Worm (Caenorhabditis elegans) whole organism, late embryonic: Measurements from ENCODE around the gene slc-28.1.

ENCODE experiments used
- K02D7.2 ChIP-seq: sonication (generic microtip); optimal IDR thresholded peaks from 2 replicates; lab custom pipeline; 2017; ENCODE audit warnings: mild to moderate bottlenecking, missing genetic modification characterization, missing compliant biosample characterization
- ama-1 ChIP-seq: fragments of 150-350 bp; optimal IDR thresholded peaks from 2 replicates; lab custom pipeline; 2014
- ceh-34 ChIP-seq: sonication (generic microtip); optimal IDR thresholded peaks from 2 replicates; lab custom pipeline; 2016; ENCODE audit warnings: mild to moderate bottlenecking, missing genetic modification characterization, missing compliant biosample characterization
- elt-4 ChIP-seq: sonication (generic microtip); optimal IDR thresholded peaks from 2 replicates; lab custom pipeline; 2016; ENCODE audit warnings: missing genetic modification characterization, missing compliant biosample characterization
- fkh-10 ChIP-seq: fragments of 150-350 bp; optimal IDR thresholded peaks from 2 replicates; lab custom pipeline; 2014; ENCODE audit warnings: missing biosample characterization, missing genetic modification reagents, missing genetic modification characterization
- fkh-6 ChIP-seq: sonication (generic microtip); optimal IDR thresholded peaks from 2 replicates; lab custom pipeline; 2016; ENCODE audit warnings: missing genetic modification characterization, missing compliant biosample characterization
- nfya-1 ChIP-seq: sonication (generic microtip); optimal IDR thresholded peaks from 2 replicates; lab custom pipeline; 2017; ENCODE audit warnings: missing genetic modification characterization, mild to moderate bottlenecking, missing compliant biosample characterization, antibody characterized with exemption, moderate library complexity
- pha-4 ChIP-seq: fragments of 150-350 bp; optimal IDR thresholded peaks from 2 replicates; lab custom pipeline; 2018; ENCODE audit warnings: missing biosample characterization, missing genetic modification reagents, missing genetic modification characterization

DNA sequence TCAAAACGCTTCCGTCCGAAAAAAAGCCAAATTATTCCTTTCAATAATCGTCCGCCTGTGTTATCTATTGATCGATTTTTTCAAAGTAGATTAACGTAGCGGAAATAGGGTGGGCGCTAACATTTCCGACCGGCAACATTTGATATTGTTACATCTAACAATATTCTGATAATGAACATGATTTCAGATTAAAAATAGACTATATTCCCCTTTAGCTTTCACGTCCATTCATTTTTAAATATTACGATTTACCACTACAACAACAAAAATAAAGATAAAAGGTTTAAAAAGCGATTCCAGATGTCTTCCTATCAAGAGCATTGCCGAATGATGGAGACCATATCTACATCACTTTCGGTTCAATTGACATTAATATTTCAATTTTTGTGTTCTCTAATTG lies 37.5 kb upstream of the slc-28.1 start, which contains the start of gene srab-22:
- TF ChIP-seq fkh-6 (tag; lab: Kevin White, UChicago) (no peak), pha-4 (tag; lab: Kevin White, UChicago) (no peak), fkh-10 (GFP tag; lab: Kevin White, UChicago) (no peak), ama-1 (lab: Kevin White, UChicago) (no peak), nfya-1 (tag; lab: Kevin White, UChicago) (no peak), ceh-34 (no peak), elt-4 (tag; lab: Kevin White, UChicago) (no peak), K02D7.2 (tag; lab: Kevin White, UChicago) (no peak)
